Fruit fly (Drosophila melanogaster) whole organism, embryonic: ENCODE results near the gene MtnD.
A peak's percentile ranks its signal among the peaks of the same experiment; 100 is the strongest.

Experiments used
- Bdp1 ChIP-seq: fragments of 200-800 bp; sonication (Bioruptor generic); optimal IDR thresholded peaks from 3 replicates; lab custom pipeline; 2016; ENCODE audit warnings: missing biosample characterization, missing genetic modification characterization
- CG10321 ChIP-seq: fragments of 200-800 bp; sonication (Bioruptor generic); IDR thresholded peaks from 2 replicates; pipeline ENCODE4 v1.3.6; 2022; ENCODE audit warnings: missing biosample characterization, missing genetic modification characterization
- CG10959 ChIP-seq: fragments of 200-800 bp; sonication (Bioruptor generic); IDR thresholded peaks from 2 replicates; pipeline ENCODE4 v1.3.6; 2022; ENCODE audit warnings: missing biosample characterization, missing genetic modification characterization
- CG11695 ChIP-seq: fragments of 200-800 bp; sonication (Bioruptor generic); IDR thresholded peaks from 3 replicates; pipeline ENCODE4 v1.3.6; 2022; ENCODE audit warnings: missing biosample characterization, missing genetic modification characterization
- CG11696 ChIP-seq: fragments of 200-800 bp; sonication (Bioruptor generic); IDR thresholded peaks from 2 replicates; pipeline ENCODE4 v1.3.6; 2022; ENCODE audit warnings: missing biosample characterization, missing genetic modification characterization
- CG12219 ChIP-seq: fragments of 200-800 bp; sonication (Bioruptor generic); optimal IDR thresholded peaks from 3 replicates; lab custom pipeline; 2018; ENCODE audit warnings: missing biosample characterization, mild to moderate bottlenecking, missing genetic modification characterization
- CG12299 ChIP-seq: fragments of 200-800 bp; sonication (Bioruptor generic); optimal IDR thresholded peaks from 2 replicates; lab custom pipeline; 2018; ENCODE audit warnings: missing biosample characterization, mild to moderate bottlenecking, missing genetic modification characterization
- CG13296 ChIP-seq: fragments of 200-800 bp; sonication (Bioruptor generic); optimal IDR thresholded peaks from 3 replicates; lab custom pipeline; 2018; ENCODE audit warnings: missing biosample characterization, mild to moderate bottlenecking, missing genetic modification characterization
- CG13424 ChIP-seq: fragments of 200-800 bp; sonication (Bioruptor generic); optimal IDR thresholded peaks from 2 replicates; lab custom pipeline; 2019; ENCODE audit warnings: missing biosample characterization, mild to moderate bottlenecking, missing genetic modification characterization, moderate library complexity
- CG16815 ChIP-seq: fragments of 200-800 bp; sonication (Bioruptor generic); optimal IDR thresholded peaks from 3 replicates; lab custom pipeline; 2017; ENCODE audit warnings: missing biosample characterization, mild to moderate bottlenecking, missing genetic modification characterization
- CG17829 ChIP-seq: fragments of 200-800 bp; optimal IDR thresholded peaks from 2 replicates; lab custom pipeline; 2019; ENCODE audit warnings: missing biosample characterization, mild to moderate bottlenecking, missing genetic modification characterization, moderate library complexity
- CG2202 ChIP-seq: fragments of 200-800 bp; sonication (Bioruptor generic); optimal IDR thresholded peaks from 2 replicates; lab custom pipeline; 2018; ENCODE audit warnings: missing biosample characterization, mild to moderate bottlenecking, missing genetic modification characterization
- CG2678 ChIP-seq: fragments of 200-800 bp; sonication (Bioruptor generic); optimal IDR thresholded peaks from 3 replicates; lab custom pipeline; 2019; ENCODE audit warnings: missing biosample characterization, mild to moderate bottlenecking, missing genetic modification characterization, moderate library complexity
- CG30020 ChIP-seq: fragments of 200-800 bp; optimal IDR thresholded peaks from 2 replicates; lab custom pipeline; 2019; ENCODE audit warnings: missing biosample characterization, mild to moderate bottlenecking, missing genetic modification characterization, moderate library complexity
- CG30403 ChIP-seq: fragments of 200-800 bp; sonication (Bioruptor generic); optimal IDR thresholded peaks from 3 replicates; lab custom pipeline; 2016; ENCODE audit warnings: missing biosample characterization, missing genetic modification characterization
- CG3847 ChIP-seq: fragments of 200-800 bp; sonication (Bioruptor generic); IDR thresholded peaks from 2 replicates; pipeline ENCODE4 v1.3.6; 2022; ENCODE audit warnings: missing biosample characterization, missing genetic modification characterization
- CG6175 ChIP-seq: fragments of 200-800 bp; sonication (Bioruptor generic); IDR thresholded peaks from 3 replicates; pipeline ENCODE4 v1.3.6; 2022; ENCODE audit warnings: missing biosample characterization, missing genetic modification characterization
- CG7556 ChIP-seq: fragments of 200-800 bp; sonication (Bioruptor generic); optimal IDR thresholded peaks from 2 replicates; lab custom pipeline; 2017; ENCODE audit warnings: missing biosample characterization, mild to moderate bottlenecking, missing genetic modification characterization
- CG7839 ChIP-seq: fragments of 200-800 bp; sonication (Bioruptor generic); optimal IDR thresholded peaks from 3 replicates; lab custom pipeline; 2018; ENCODE audit warnings: missing biosample characterization, mild to moderate bottlenecking, missing genetic modification characterization, moderate library complexity
- CG8089 ChIP-seq: fragments of 200-800 bp; sonication (Bioruptor generic); optimal IDR thresholded peaks from 3 replicates; lab custom pipeline; 2016; ENCODE audit warnings: missing biosample characterization, missing genetic modification characterization
- CG8388 ChIP-seq: fragments of 200-800 bp; sonication (Bioruptor generic); optimal IDR thresholded peaks from 2 replicates; lab custom pipeline; 2019; ENCODE audit warnings: missing biosample characterization, mild to moderate bottlenecking, missing genetic modification characterization, moderate library complexity
- CG8765 ChIP-seq: fragments of 200-800 bp; sonication (Bioruptor generic); IDR thresholded peaks from 2 replicates; pipeline ENCODE4 v1.3.6; 2022; ENCODE audit warnings: missing biosample characterization, missing genetic modification characterization
- CG8924 ChIP-seq: fragments of 200-800 bp; optimal IDR thresholded peaks from 3 replicates; lab custom pipeline; 2019; ENCODE audit warnings: missing biosample characterization, mild to moderate bottlenecking, missing genetic modification characterization, moderate library complexity
- Dip2 ChIP-seq: fragments of 200-800 bp; sonication (Bioruptor generic); IDR thresholded peaks from 2 replicates; pipeline ENCODE4 v1.3.6; 2022; ENCODE audit warnings: missing biosample characterization, missing genetic modification characterization
- Eip74EF ChIP-seq, 2 experiments: fragments of 200-800 bp in 1 of 2; fragments of >200 bp in 1 of 2; sonication (Bioruptor generic) in 1 of 2; optimal IDR thresholded peaks; 2 replicates each; lab custom pipeline; 2017 to 2019; ENCODE audit warnings: missing biosample characterization in 2 of 2, missing genetic modification characterization in 2 of 2, mild to moderate bottlenecking in 1 of 2, moderate library complexity in 1 of 2
- Hr39 ChIP-seq: fragments of >200 bp; optimal IDR thresholded peaks from 2 replicates; lab custom pipeline; 2017
- Kr ChIP-seq: fragments of 200-800 bp; sonication (Bioruptor generic); optimal IDR thresholded peaks from 2 replicates; lab custom pipeline; 2017; ENCODE audit warnings: missing biosample characterization, mild to moderate bottlenecking, missing genetic modification characterization
- MBD-R2 ChIP-seq: fragments of 200-800 bp; sonication (Bioruptor generic); IDR thresholded peaks from 2 replicates; pipeline ENCODE4 v1.3.6; 2022; ENCODE audit warnings: missing biosample characterization, missing genetic modification characterization
- NC2β ChIP-seq: fragments of 200-800 bp; sonication (Bioruptor generic); optimal IDR thresholded peaks from 2 replicates; lab custom pipeline; 2016; ENCODE audit warnings: missing biosample characterization, missing genetic modification characterization
- NFAT ChIP-seq: fragments of 200-800 bp; sonication (Bioruptor generic); IDR thresholded peaks from 2 replicates; pipeline ENCODE4 v1.3.6; 2022; ENCODE audit warnings: missing biosample characterization, missing genetic modification characterization
- Rfx ChIP-seq: fragments of 200-800 bp; sonication (Bioruptor generic); IDR thresholded peaks from 2 replicates; pipeline ENCODE4 v1.3.6; 2022; ENCODE audit warnings: missing biosample characterization, missing genetic modification characterization
- Ssrp ChIP-seq: fragments of 200-800 bp; sonication (Bioruptor generic); optimal IDR thresholded peaks from 2 replicates; lab custom pipeline; 2018; ENCODE audit warnings: missing biosample characterization, mild to moderate bottlenecking, missing genetic modification characterization, moderate library complexity
- bowl ChIP-seq: fragments of 200-800 bp; sonication (Bioruptor generic); IDR thresholded peaks from 2 replicates; pipeline ENCODE4 v1.3.6; 2022; ENCODE audit warnings: missing biosample characterization, missing genetic modification characterization
- cg ChIP-seq: fragments of 200-800 bp; sonication (Bioruptor generic); optimal IDR thresholded peaks from 3 replicates; lab custom pipeline; 2019; ENCODE audit warnings: missing biosample characterization, mild to moderate bottlenecking, missing genetic modification characterization, moderate library complexity
- dm ChIP-seq: fragments of 200-800 bp; sonication (Bioruptor generic); optimal IDR thresholded peaks from 3 replicates; lab custom pipeline; 2016; ENCODE audit warnings: missing biosample characterization, missing genetic modification characterization
- dpn ChIP-seq, 2 experiments: fragments of 200-800 bp; sonication (Bioruptor generic); optimal IDR thresholded peaks; 3 replicates each; lab custom pipeline; 2016; ENCODE audit warnings: missing biosample characterization in 2 of 2, missing genetic modification characterization in 2 of 2
- gem ChIP-seq: fragments of 200-800 bp; sonication (Bioruptor generic); optimal IDR thresholded peaks from 2 replicates; lab custom pipeline; 2019; ENCODE audit warnings: missing biosample characterization, mild to moderate bottlenecking, missing genetic modification characterization, moderate library complexity
- grau ChIP-seq: fragments of 200-800 bp; optimal IDR thresholded peaks from 3 replicates; lab custom pipeline; 2019; ENCODE audit warnings: missing biosample characterization, mild to moderate bottlenecking, missing genetic modification characterization, moderate library complexity
- gro ChIP-seq: fragments of 200-800 bp; sonication (Bioruptor generic); optimal IDR thresholded peaks from 2 replicates; lab custom pipeline; 2016; ENCODE audit warnings: missing biosample characterization, missing genetic modification characterization
- lmd ChIP-seq: fragments of 200-800 bp; sonication (Bioruptor generic); IDR thresholded peaks from 2 replicates; pipeline ENCODE4 v1.3.6; 2022; ENCODE audit warnings: missing biosample characterization, missing genetic modification characterization
- nmo ChIP-seq: fragments of 200-800 bp; sonication (Bioruptor generic); optimal IDR thresholded peaks from 2 replicates; lab custom pipeline; 2018; ENCODE audit warnings: missing biosample characterization, mild to moderate bottlenecking, missing genetic modification characterization, moderate library complexity
- nom ChIP-seq: fragments of 200-800 bp; sonication (Bioruptor generic); optimal IDR thresholded peaks from 2 replicates; lab custom pipeline; 2017; ENCODE audit warnings: missing biosample characterization, missing genetic modification characterization, mild to moderate bottlenecking, moderate library complexity, missing genetic modification reagents
- pan ChIP-seq, 4 experiments: fragments of >200 bp in 3 of 4; fragments of 200-800 bp in 1 of 4; sonication (Bioruptor generic) in 1 of 4; optimal IDR thresholded peaks in 3 of 4; IDR thresholded peaks in 1 of 4; 2 replicates each; pipeline versions ENCODE4 v1.3.6 to Lab custom; 2017 to 2022; ENCODE audit warnings: missing biosample characterization in 2 of 4, missing genetic modification characterization in 2 of 4, mixed read lengths in 1 of 4
- pzg ChIP-seq: fragments of 200-800 bp; sonication (Bioruptor generic); optimal IDR thresholded peaks from 3 replicates; lab custom pipeline; 2018; ENCODE audit warnings: missing biosample characterization, mild to moderate bottlenecking, missing genetic modification characterization, moderate library complexity
- row ChIP-seq: fragments of 200-800 bp; sonication (Bioruptor generic); IDR thresholded peaks from 3 replicates; pipeline ENCODE4 v1.3.6; 2022; ENCODE audit warnings: missing biosample characterization, missing genetic modification characterization
- run ChIP-seq: fragments of 200-800 bp; sonication (Bioruptor generic); optimal IDR thresholded peaks from 3 replicates; lab custom pipeline; 2018; ENCODE audit warnings: missing biosample characterization, mild to moderate bottlenecking, missing genetic modification characterization
- sens ChIP-seq: fragments of 200-800 bp; sonication (Bioruptor generic); peaks from one replicate; lab custom pipeline; 2016; ENCODE audit warnings: missing biosample characterization, missing genetic modification characterization
- seq ChIP-seq: fragments of 200-800 bp; sonication (Bioruptor generic); IDR thresholded peaks from 2 replicates; pipeline ENCODE4 v1.3.6; 2022; ENCODE audit warnings: missing biosample characterization, missing genetic modification characterization
- tap ChIP-seq: fragments of 200-800 bp; optimal IDR thresholded peaks from 3 replicates; lab custom pipeline; 2019; ENCODE audit warnings: missing biosample characterization, mild to moderate bottlenecking, missing genetic modification characterization, moderate library complexity
- vvl ChIP-seq: fragments of 200-800 bp; sonication (Bioruptor generic); IDR thresholded peaks from 2 replicates; pipeline ENCODE4 v1.3.6; 2022; ENCODE audit warnings: missing biosample characterization, missing genetic modification characterization
- zfh1 ChIP-seq: fragments of 200-800 bp; sonication (Bioruptor generic); IDR thresholded peaks from 3 replicates; pipeline ENCODE4 v1.3.6; 2022; ENCODE audit warnings: missing biosample characterization, missing genetic modification characterization
- zfh2 ChIP-seq: fragments of 200-800 bp; sonication (Bioruptor generic); optimal IDR thresholded peaks from 2 replicates; lab custom pipeline; 2016; ENCODE audit warnings: missing biosample characterization, missing genetic modification characterization

MtnD gene

DNA sequence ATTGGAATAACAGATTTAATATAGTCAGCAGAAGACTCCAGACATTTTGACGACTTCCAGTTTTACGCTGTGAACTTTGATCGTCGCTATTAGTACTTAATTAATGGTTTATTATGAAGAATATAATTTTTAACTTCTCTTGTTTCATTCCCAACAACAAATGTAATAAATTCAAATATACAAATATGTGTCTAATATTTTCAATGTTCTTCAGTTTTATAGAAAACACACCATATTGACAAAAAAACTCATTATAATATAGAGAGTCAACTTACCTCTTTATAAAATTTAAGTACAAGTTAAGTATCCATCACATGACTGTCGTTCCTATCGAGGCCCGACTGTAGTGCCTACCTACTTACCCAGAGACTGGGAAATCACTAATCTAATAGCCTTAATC lies 38.6 kb downstream of the MtnD start:
- TF ChIP-seq pzg (GFP tag; lab: Kevin White, UChicago) (no peak), MBD-R2 (GFP tag; lab: Robert Waterston, UW) (no peak), CG8388 (GFP tag; lab: Kevin White, UChicago) (no peak), Hr39 (lab: Kevin White, UChicago) (no peak), nom (GFP tag; lab: Kevin White, UChicago) (no peak), CG10959 (GFP tag; lab: Robert Waterston, UW) (no peak), CG12219 (no peak), Bdp1 (GFP tag; lab: Kevin White, UChicago) (no peak), CG11696 (GFP tag; lab: Robert Waterston, UW) (no peak), CG2678 (tag; lab: Kevin White, UChicago) (peak; percentile 17), cg (GFP tag; lab: Kevin White, UChicago) (no peak), CG3847 (GFP tag; lab: Robert Waterston, UW) (no peak), zfh1 (GFP tag; lab: Robert Waterston, UW) (no peak), vvl (GFP tag; lab: Robert Waterston, UW) (no peak), CG13296 (no peak), bowl (GFP tag; lab: Robert Waterston, UW) (no peak), CG13424 (peak; percentile 11), CG30403 (GFP tag; lab: Kevin White, UChicago) (peak; percentile 25), CG8765 (GFP tag; lab: Robert Waterston, UW) (no peak), sens (GFP tag; lab: Kevin White, UChicago) (peak; percentile 76), CG10321 (GFP tag; lab: Robert Waterston, UW) (no peak), gro (GFP tag; lab: Kevin White, UChicago) (no peak), CG7839 (tag; lab: Kevin White, UChicago) (peak; percentile 33), NFAT (GFP tag; lab: Robert Waterston, UW) (no peak), CG8089 (GFP tag; lab: Kevin White, UChicago) (no peak), CG12299 (tag; lab: Kevin White, UChicago) (no peak), tap (tag; lab: Kevin White, UChicago) (no peak), pan (optimal IDR thresholded peaks at IDR 0.05; lab: Kevin White, UChicago) (no peak), pan (GFP tag; optimal IDR thresholded peaks at IDR 0.05 in 1 of 2, IDR thresholded peaks at IDR 0.05 in 1 of 2) (no peak), zfh2 (GFP tag; lab: Kevin White, UChicago) (no peak), Ssrp (tag; lab: Kevin White, UChicago) (peak; percentile 37), nmo (no peak), gem (tag; lab: Kevin White, UChicago) (peak; percentile 45), CG8924 (no peak), run (tag; lab: Kevin White, UChicago) (no peak), seq (GFP tag; lab: Robert Waterston, UW) (no peak), CG16815 (GFP tag; lab: Kevin White, UChicago) (no peak), CG2202 (tag; lab: Kevin White, UChicago) (no peak), grau (tag; lab: Kevin White, UChicago) (peak; percentile 90), CG7556 (GFP tag; lab: Kevin White, UChicago) (peak; percentile 29), CG17829 (peak; percentile 5), lmd (GFP tag; lab: Robert Waterston, UW) (peak; percentile 27; the same call in 1 of the 2 replicates), Dip2 (no peak), row (GFP tag; lab: Robert Waterston, UW) (peak; percentile 33; the same call in 1 of the 3 replicates), CG6175 (GFP tag; lab: Robert Waterston, UW) (no peak), Kr (no peak), dpn (GFP tag; optimal IDR thresholded peaks at IDR 0.05; lab: Kevin White, UChicago) (peak in 1 of 2 experiments; percentile 30), Rfx (GFP tag; lab: Robert Waterston, UW) (no peak), dm (no peak), CG11695 (GFP tag; lab: Robert Waterston, UW) (no peak), NC2β (GFP tag; lab: Kevin White, UChicago) (no peak), CG30020 (no peak), Eip74EF (GFP tag; optimal IDR thresholded peaks at IDR 0.05; lab: Kevin White, UChicago) (peak in 1 of 2 experiments; percentile 12)
